Worm (Caenorhabditis elegans) whole organism, midembryonic: Measurements from ENCODE around the gene F25E2.3.

ENCODE experiments used
- T22C8.4 ChIP-seq: fragments of 200-800 bp; sonication (Bioruptor generic); IDR thresholded peaks from 2 replicates; pipeline ENCODE4 v1.3.6; 2022; ENCODE audit warnings: missing genetic modification characterization, missing compliant biosample characterization
- cog-1 ChIP-seq: sonication (generic microtip); optimal IDR thresholded peaks from 2 replicates; lab custom pipeline; 2016; ENCODE audit warnings: missing genetic modification characterization, missing compliant biosample characterization
- flt-1 ChIP-seq: fragments of 200-800 bp; sonication (Bioruptor generic); IDR thresholded peaks from 2 replicates; pipeline ENCODE4 v1.3.6; 2022; ENCODE audit warnings: missing genetic modification characterization, missing compliant biosample characterization
- ref-1 ChIP-seq: fragments of 200-800 bp; sonication (Bioruptor generic); conservative IDR thresholded peaks from 2 replicates; pipeline ENCODE4 v1.3.6; 2022; ENCODE audit warnings: missing genetic modification reagents, missing genetic modification characterization, missing compliant biosample characterization
- tab-1 ChIP-seq: fragments of 200-800 bp; sonication (Bioruptor generic); IDR thresholded peaks from 2 replicates; pipeline ENCODE4 v1.3.6; 2022; ENCODE audit warnings: missing genetic modification characterization, missing compliant biosample characterization
- ztf-23 ChIP-seq: fragments of 200-800 bp; sonication (Bioruptor generic); IDR thresholded peaks from 2 replicates; pipeline ENCODE4 v1.3.6; 2022; ENCODE audit warnings: missing genetic modification reagents, missing genetic modification characterization, missing compliant biosample characterization

ce11 chrX:834478-834877, 21.5 kb upstream of the F25E2.3 start, which contains the start of gene F39H12.1:
- TF ChIP-seq flt-1 (GFP tag; lab: Robert Waterston, UW) (no peak), tab-1 (GFP tag; lab: Robert Waterston, UW) (no peak), T22C8.4 (no peak), cog-1 (tag; lab: Kevin White, UChicago) (no peak), ref-1 (no peak), ztf-23 (GFP tag; lab: Robert Waterston, UW) (no peak)
